Fruit fly (Drosophila melanogaster) whole organism, embryonic: ENCODE data around the gene CG2059.

ENCODE experiments used
- CG10267 ChIP-seq: fragments of 200-800 bp; sonication (Bioruptor generic); optimal IDR thresholded peaks from 2 replicates; lab custom pipeline; 2018; ENCODE audit warnings: missing biosample characterization, mild to moderate bottlenecking, missing genetic modification characterization, moderate library complexity
- CG10979 ChIP-seq: fragments of 200-800 bp; sonication (Bioruptor generic); optimal IDR thresholded peaks from 2 replicates; lab custom pipeline; 2018; ENCODE audit warnings: missing biosample characterization, mild to moderate bottlenecking, missing genetic modification characterization, moderate library complexity
- CG11696 ChIP-seq: fragments of 200-800 bp; sonication (Bioruptor generic); IDR thresholded peaks from 2 replicates; pipeline ENCODE4 v1.3.6; 2022; ENCODE audit warnings: missing biosample characterization, missing genetic modification characterization
- CG12219 ChIP-seq: fragments of 200-800 bp; sonication (Bioruptor generic); optimal IDR thresholded peaks from 3 replicates; lab custom pipeline; 2018; ENCODE audit warnings: missing biosample characterization, mild to moderate bottlenecking, missing genetic modification characterization
- CG13424 ChIP-seq: fragments of 200-800 bp; sonication (Bioruptor generic); optimal IDR thresholded peaks from 2 replicates; lab custom pipeline; 2019; ENCODE audit warnings: missing biosample characterization, mild to moderate bottlenecking, missing genetic modification characterization, moderate library complexity
- CG13775 ChIP-seq: fragments of 200-800 bp; sonication (Bioruptor generic); optimal IDR thresholded peaks from 3 replicates; lab custom pipeline; 2017; ENCODE audit warnings: missing biosample characterization, mild to moderate bottlenecking, missing genetic modification characterization
- CG15269 ChIP-seq: fragments of 200-800 bp; sonication (Bioruptor generic); optimal IDR thresholded peaks from 2 replicates; lab custom pipeline; 2018; ENCODE audit warnings: missing biosample characterization, mild to moderate bottlenecking, missing genetic modification characterization, moderate library complexity
- CG15696 ChIP-seq: fragments of 200-800 bp; sonication (Bioruptor generic); optimal IDR thresholded peaks from 2 replicates; lab custom pipeline; 2019; ENCODE audit warnings: missing biosample characterization, mild to moderate bottlenecking, missing genetic modification characterization, moderate library complexity
- CG16815 ChIP-seq: fragments of 200-800 bp; sonication (Bioruptor generic); optimal IDR thresholded peaks from 3 replicates; lab custom pipeline; 2017; ENCODE audit warnings: missing biosample characterization, mild to moderate bottlenecking, missing genetic modification characterization
- CG17186 ChIP-seq: fragments of 200-800 bp; sonication (Bioruptor generic); optimal IDR thresholded peaks from 3 replicates; lab custom pipeline; 2017; ENCODE audit warnings: missing biosample characterization, missing genetic modification reagents, missing genetic modification characterization
- CG17328 ChIP-seq: fragments of 200-800 bp; sonication (Bioruptor generic); IDR thresholded peaks from 2 replicates; pipeline ENCODE4 v1.3.6; 2022; ENCODE audit warnings: missing biosample characterization, missing genetic modification characterization
- CG17359 ChIP-seq: fragments of 200-800 bp; sonication (Bioruptor generic); optimal IDR thresholded peaks from 3 replicates; lab custom pipeline; 2018; ENCODE audit warnings: missing biosample characterization, mild to moderate bottlenecking, missing genetic modification characterization, moderate library complexity
- CG2202 ChIP-seq: fragments of 200-800 bp; sonication (Bioruptor generic); optimal IDR thresholded peaks from 2 replicates; lab custom pipeline; 2018; ENCODE audit warnings: missing biosample characterization, mild to moderate bottlenecking, missing genetic modification characterization
- CG33557 ChIP-seq: fragments of 200-800 bp; sonication (Bioruptor generic); optimal IDR thresholded peaks from 2 replicates; lab custom pipeline; 2019; ENCODE audit warnings: missing biosample characterization, mild to moderate bottlenecking, missing genetic modification characterization, moderate library complexity
- CG3407 ChIP-seq: fragments of 200-800 bp; sonication (Bioruptor generic); optimal IDR thresholded peaks from 2 replicates; lab custom pipeline; 2018; ENCODE audit warnings: missing biosample characterization, mild to moderate bottlenecking, missing genetic modification characterization
- CG4707 ChIP-seq: fragments of 200-800 bp; sonication (Bioruptor generic); optimal IDR thresholded peaks from 2 replicates; lab custom pipeline; 2018; ENCODE audit warnings: missing biosample characterization, mild to moderate bottlenecking, missing genetic modification characterization, moderate library complexity
- CG4820 ChIP-seq: fragments of 200-800 bp; sonication (Bioruptor generic); optimal IDR thresholded peaks from 3 replicates; lab custom pipeline; 2016; ENCODE audit warnings: missing biosample characterization, missing genetic modification characterization
- CG8290 ChIP-seq, 3 experiments: fragments of 200-800 bp; sonication (Bioruptor generic); optimal IDR thresholded peaks; 2 replicates each; lab custom pipeline; 2016 to 2019; ENCODE audit warnings: missing biosample characterization in 3 of 3, missing genetic modification characterization in 3 of 3, mild to moderate bottlenecking in 2 of 3, moderate library complexity in 1 of 3
- CG8359 ChIP-seq: fragments of 200-800 bp; sonication (Bioruptor generic); optimal IDR thresholded peaks from 2 replicates; lab custom pipeline; 2017; ENCODE audit warnings: missing biosample characterization, mild to moderate bottlenecking, missing genetic modification characterization, borderline replicate concordance
- CG8388 ChIP-seq: fragments of 200-800 bp; sonication (Bioruptor generic); optimal IDR thresholded peaks from 2 replicates; lab custom pipeline; 2019; ENCODE audit warnings: missing biosample characterization, mild to moderate bottlenecking, missing genetic modification characterization, moderate library complexity
- CrebB ChIP-seq: fragments of 200-800 bp; sonication (Bioruptor generic); optimal IDR thresholded peaks from 3 replicates; lab custom pipeline; 2018; ENCODE audit warnings: missing biosample characterization, mild to moderate bottlenecking, missing genetic modification characterization
- D19A ChIP-seq: fragments of 200-800 bp; optimal IDR thresholded peaks from 3 replicates; lab custom pipeline; 2019; ENCODE audit warnings: missing biosample characterization, mild to moderate bottlenecking, missing genetic modification characterization, moderate library complexity
- Eip74EF ChIP-seq, 2 experiments: fragments of 200-800 bp in 1 of 2; fragments of >200 bp in 1 of 2; sonication (Bioruptor generic) in 1 of 2; optimal IDR thresholded peaks; 2 replicates each; lab custom pipeline; 2017 to 2019; ENCODE audit warnings: missing biosample characterization in 2 of 2, missing genetic modification characterization in 2 of 2, mild to moderate bottlenecking in 1 of 2, moderate library complexity in 1 of 2
- HLHmδ ChIP-seq: fragments of 200-800 bp; sonication (Bioruptor generic); optimal IDR thresholded peaks from 2 replicates; lab custom pipeline; 2018; ENCODE audit warnings: missing biosample characterization, mild to moderate bottlenecking, missing genetic modification characterization, moderate library complexity
- Hey ChIP-seq: fragments of 200-800 bp; sonication (Bioruptor generic); optimal IDR thresholded peaks from 3 replicates; lab custom pipeline; 2018; ENCODE audit warnings: missing biosample characterization, mild to moderate bottlenecking, missing genetic modification characterization
- Hr51 ChIP-seq, 2 experiments: fragments of 200-800 bp; sonication (Bioruptor generic); optimal IDR thresholded peaks; 2 replicates in 1 of 2; 3 replicates in 1 of 2; lab custom pipeline; 2016 to 2018; ENCODE audit warnings: missing biosample characterization in 2 of 2, missing genetic modification characterization in 2 of 2, mild to moderate bottlenecking in 1 of 2, moderate library complexity in 1 of 2
- Sox102F ChIP-seq: fragments of 200-800 bp; sonication (Bioruptor generic); optimal IDR thresholded peaks from 2 replicates; lab custom pipeline; 2018; ENCODE audit warnings: missing biosample characterization, mild to moderate bottlenecking, missing genetic modification characterization, moderate library complexity
- Spps ChIP-seq: fragments of 200-800 bp; sonication (Bioruptor generic); optimal IDR thresholded peaks from 2 replicates; lab custom pipeline; 2018; ENCODE audit warnings: missing biosample characterization, mild to moderate bottlenecking, missing genetic modification characterization
- Ssrp ChIP-seq: fragments of 200-800 bp; sonication (Bioruptor generic); optimal IDR thresholded peaks from 2 replicates; lab custom pipeline; 2018; ENCODE audit warnings: missing biosample characterization, mild to moderate bottlenecking, missing genetic modification characterization, moderate library complexity
- Xrp1 ChIP-seq: fragments of 200-800 bp; sonication (Bioruptor generic); IDR thresholded peaks from 2 replicates; pipeline ENCODE4 v1.3.6; 2022; ENCODE audit warnings: missing biosample characterization, missing genetic modification characterization
- abd-A ChIP-seq: fragments of 200-800 bp; sonication (Bioruptor generic); optimal IDR thresholded peaks from 3 replicates; lab custom pipeline; 2019; ENCODE audit warnings: missing biosample characterization, mild to moderate bottlenecking, missing genetic modification characterization, moderate library complexity
- ara ChIP-seq: fragments of 200-800 bp; sonication (Bioruptor generic); IDR thresholded peaks from 2 replicates; pipeline ENCODE4 v1.3.6; 2022; ENCODE audit warnings: missing biosample characterization, missing genetic modification characterization
- bsh ChIP-seq, 2 experiments: fragments of 200-800 bp; sonication (Bioruptor generic); optimal IDR thresholded peaks; 2 replicates each; lab custom pipeline; 2017 to 2018; ENCODE audit warnings: mild to moderate bottlenecking in 2 of 2, missing biosample characterization in 2 of 2, missing genetic modification characterization in 2 of 2, moderate library complexity in 1 of 2
- ci ChIP-seq: fragments of 200-800 bp; sonication (Bioruptor generic); IDR thresholded peaks from 3 replicates; pipeline ENCODE4 v1.3.6; 2022; ENCODE audit warnings: missing biosample characterization, missing genetic modification characterization
- corto ChIP-seq: fragments of 200-800 bp; sonication (Bioruptor generic); optimal IDR thresholded peaks from 2 replicates; lab custom pipeline; 2016; ENCODE audit warnings: missing biosample characterization, mild to moderate bottlenecking, missing genetic modification characterization, moderate library complexity
- dmrt99B ChIP-seq: fragments of 200-800 bp; sonication (Bioruptor generic); optimal IDR thresholded peaks from 2 replicates; lab custom pipeline; 2018; ENCODE audit warnings: missing biosample characterization, mild to moderate bottlenecking, missing genetic modification characterization, moderate library complexity
- exex ChIP-seq: fragments of 200-800 bp; sonication (Bioruptor generic); optimal IDR thresholded peaks from 4 replicates; lab custom pipeline; 2018; ENCODE audit warnings: missing biosample characterization, mild to moderate bottlenecking, missing genetic modification characterization, moderate library complexity
- fd64A ChIP-seq: fragments of 200-800 bp; sonication (Bioruptor generic); optimal IDR thresholded peaks from 3 replicates; lab custom pipeline; 2018; ENCODE audit warnings: missing biosample characterization, mild to moderate bottlenecking, missing genetic modification characterization
- fd96Cb ChIP-seq: fragments of 200-800 bp; sonication (Bioruptor generic); optimal IDR thresholded peaks from 2 replicates; lab custom pipeline; 2018; ENCODE audit warnings: missing biosample characterization, mild to moderate bottlenecking, missing genetic modification characterization, moderate library complexity
- ham ChIP-seq: fragments of 200-800 bp; sonication (Bioruptor generic); IDR thresholded peaks from 2 replicates; pipeline ENCODE4 v1.3.6; 2022; ENCODE audit warnings: missing biosample characterization, missing genetic modification characterization
- ken ChIP-seq: fragments of 200-800 bp; sonication (Bioruptor generic); IDR thresholded peaks from 3 replicates; pipeline ENCODE4 v1.3.6; 2022; ENCODE audit warnings: missing biosample characterization, missing genetic modification characterization
- nmo ChIP-seq: fragments of 200-800 bp; sonication (Bioruptor generic); optimal IDR thresholded peaks from 2 replicates; lab custom pipeline; 2018; ENCODE audit warnings: missing biosample characterization, mild to moderate bottlenecking, missing genetic modification characterization, moderate library complexity
- nom ChIP-seq: fragments of 200-800 bp; sonication (Bioruptor generic); optimal IDR thresholded peaks from 2 replicates; lab custom pipeline; 2017; ENCODE audit warnings: missing biosample characterization, missing genetic modification characterization, mild to moderate bottlenecking, moderate library complexity, missing genetic modification reagents
- oc ChIP-seq: fragments of 200-800 bp; sonication (Bioruptor generic); optimal IDR thresholded peaks from 2 replicates; lab custom pipeline; 2018; ENCODE audit warnings: missing biosample characterization, mild to moderate bottlenecking, missing genetic modification characterization, moderate library complexity
- peb ChIP-seq: fragments of 200-800 bp; sonication (Bioruptor generic); IDR thresholded peaks from 2 replicates; pipeline ENCODE4 v1.3.6; 2022; ENCODE audit warnings: missing biosample characterization, missing genetic modification characterization
- row ChIP-seq: fragments of 200-800 bp; sonication (Bioruptor generic); IDR thresholded peaks from 3 replicates; pipeline ENCODE4 v1.3.6; 2022; ENCODE audit warnings: missing biosample characterization, missing genetic modification characterization
- tll ChIP-seq, 2 experiments: fragments of 200-800 bp in 1 of 2; fragments of >200 bp in 1 of 2; sonication (Bioruptor generic) in 1 of 2; optimal IDR thresholded peaks; 2 replicates each; lab custom pipeline; 2017 to 2019; ENCODE audit warnings: missing biosample characterization in 2 of 2, missing genetic modification characterization in 2 of 2, mild to moderate bottlenecking in 1 of 2, moderate library complexity in 1 of 2

The CG2059 gene

DNA sequence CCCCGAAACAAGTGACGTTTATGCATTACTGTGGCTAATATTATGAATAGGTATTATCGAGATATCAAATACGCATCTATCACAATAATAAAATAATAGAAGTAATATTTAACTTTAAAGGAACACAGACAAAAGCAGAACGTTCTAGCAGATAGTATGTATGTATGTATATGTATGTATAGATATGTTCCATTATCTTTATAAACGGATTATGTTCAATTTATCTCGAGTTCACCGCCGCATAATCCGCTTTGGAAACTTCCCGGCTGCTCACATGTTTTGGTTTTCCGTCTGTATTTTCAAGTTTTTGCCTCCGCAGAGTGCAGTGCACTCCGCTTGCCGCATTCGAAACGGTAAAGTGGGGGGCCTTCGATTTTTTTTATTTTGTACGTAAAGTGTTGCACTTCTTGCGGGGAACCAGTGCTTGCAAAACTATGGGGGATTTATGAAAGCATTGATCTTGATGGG lies 49.4 kb downstream of the CG2059 start (continued):
- peak; percentile 47 for TF ChIP-seq Sox102F (GFP tag; lab: Kevin White, UChicago)
- TF ChIP-seq CG13775 (GFP tag; lab: Kevin White, UChicago): no peak
- TF ChIP-seq ham: no peak
- peak; percentile 56 for TF ChIP-seq CG13424 (tag; lab: Kevin White, UChicago)
- peak; percentile 56; the same call in 2 of the 3 replicates for TF ChIP-seq ci
- TF ChIP-seq oc: peak; percentile 68
- peak; percentile 59 for TF ChIP-seq CG17328 (GFP tag; lab: Robert Waterston, UW)
- peak; percentile 42 for TF ChIP-seq fd96Cb (tag; lab: Kevin White, UChicago)
- TF ChIP-seq CG10979 (tag; lab: Kevin White, UChicago): peak; percentile 75
- peak; percentile 10 for TF ChIP-seq CrebB
- no peak for TF ChIP-seq exex
- peak; percentile 43 for TF ChIP-seq CG15269 (tag; lab: Kevin White, UChicago)
- TF ChIP-seq HLHmδ (GFP tag; lab: Kevin White, UChicago): no peak
- TF ChIP-seq CG15696: peak; percentile 10
- peak; percentile 26 for TF ChIP-seq CG12219 (GFP tag; lab: Kevin White, UChicago)
- no peak for TF ChIP-seq peb
- no peak for TF ChIP-seq CG11696 (GFP tag; lab: Robert Waterston, UW)
- TF ChIP-seq dmrt99B: peak; percentile 56
- TF ChIP-seq ken: 0 out of 3 replicates have a peak, but pooled peaks have one; percentile 29
- TF ChIP-seq Ssrp (tag; lab: Kevin White, UChicago): peak; percentile 84
- TF ChIP-seq CG8359 (GFP tag; lab: Kevin White, UChicago): peak; percentile 65
- TF ChIP-seq CG17186: no peak
- no peak for TF ChIP-seq abd-A (tag; lab: Kevin White, UChicago)
- TF ChIP-seq CG10267 (tag; lab: Kevin White, UChicago): peak; percentile 56
- TF ChIP-seq CG4707 (GFP tag; lab: Kevin White, UChicago): peak; percentile 66
- peak; percentile 70 for TF ChIP-seq row
- peak; percentile 7 for TF ChIP-seq CG16815
- TF ChIP-seq fd64A: no peak
- TF ChIP-seq Hey (tag; lab: Kevin White, UChicago): no peak
- TF ChIP-seq Xrp1: peak; percentile 66
- TF ChIP-seq CG4820 (GFP tag; lab: Kevin White, UChicago): peak; percentile 99
- TF ChIP-seq CG8290 (GFP tag; optimal IDR thresholded peaks at IDR 0.05; lab: Kevin White, UChicago): peak; percentile 27
- no peak for TF ChIP-seq CG8290 (tag; optimal IDR thresholded peaks at IDR 0.05; lab: Kevin White, UChicago)
- TF ChIP-seq corto (GFP tag; lab: Kevin White, UChicago): peak; percentile 60
- peak in 1 of 2 experiments; percentile 7 for TF ChIP-seq tll (GFP tag; optimal IDR thresholded peaks at IDR 0.05; lab: Kevin White, UChicago)
- peak; percentile 51 for TF ChIP-seq D19A (tag; lab: Kevin White, UChicago)
- peak; percentile 62 for TF ChIP-seq nom (GFP tag; lab: Kevin White, UChicago)
- peak in 1 of 2 experiments; percentile 29 for TF ChIP-seq Eip74EF (GFP tag; optimal IDR thresholded peaks at IDR 0.05; lab: Kevin White, UChicago)
- TF ChIP-seq CG3407: peak; percentile 1
- peak in 1 of 2 experiments; percentile 74 for TF ChIP-seq bsh (GFP tag; optimal IDR thresholded peaks at IDR 0.05; lab: Kevin White, UChicago)
- peak; percentile 55 for TF ChIP-seq CG8388 (GFP tag; lab: Kevin White, UChicago)
- peak; percentile 38 for TF ChIP-seq CG17359 (tag; lab: Kevin White, UChicago)
- TF ChIP-seq CG2202: peak; percentile 54
- TF ChIP-seq Hr51 (GFP tag; optimal IDR thresholded peaks at IDR 0.05; lab: Kevin White, UChicago): peak in 1 of 2 experiments; percentile 57
- peak; percentile 48; the same call in 1 of the 2 replicates for TF ChIP-seq ara (GFP tag; lab: Robert Waterston, UW)
- peak; percentile 64 for TF ChIP-seq nmo
- peak; percentile 52 for TF ChIP-seq Spps
- TF ChIP-seq CG33557 (GFP tag; lab: Kevin White, UChicago): peak; percentile 17
